Fruit fly (Drosophila melanogaster) whole organism, embryonic: ENCODE measurements around the gene RPA3.

ENCODE experiments used
- Ada2b ChIP-seq: fragments of 200-800 bp; sonication (Bioruptor generic); IDR thresholded peaks from 2 replicates; pipeline ENCODE4 v1.3.6; 2022; ENCODE audit warnings: missing biosample characterization, missing genetic modification characterization
- B-H1 ChIP-seq: fragments of 200-800 bp; sonication (Bioruptor generic); IDR thresholded peaks from 3 replicates; pipeline ENCODE4 v1.3.6; 2022; ENCODE audit warnings: missing biosample characterization, missing genetic modification characterization
- B-H2 ChIP-seq: fragments of 200-800 bp; sonication (Bioruptor generic); optimal IDR thresholded peaks from 2 replicates; lab custom pipeline; 2018; ENCODE audit warnings: missing biosample characterization, mild to moderate bottlenecking, missing genetic modification characterization
- CG10209 ChIP-seq: fragments of 200-800 bp; sonication (Bioruptor generic); optimal IDR thresholded peaks from 3 replicates; lab custom pipeline; 2017; ENCODE audit warnings: missing biosample characterization, mild to moderate bottlenecking, missing genetic modification characterization, missing genetic modification reagents
- CG10321 ChIP-seq: fragments of 200-800 bp; sonication (Bioruptor generic); IDR thresholded peaks from 2 replicates; pipeline ENCODE4 v1.3.6; 2022; ENCODE audit warnings: missing biosample characterization, missing genetic modification characterization
- CG10543 ChIP-seq: fragments of 200-800 bp; sonication (Bioruptor generic); optimal IDR thresholded peaks from 3 replicates; lab custom pipeline; 2017; ENCODE audit warnings: missing biosample characterization, mild to moderate bottlenecking, missing genetic modification characterization, moderate library complexity
- CG11398 ChIP-seq: fragments of 200-800 bp; sonication (Bioruptor generic); optimal IDR thresholded peaks from 2 replicates; lab custom pipeline; 2016; ENCODE audit warnings: missing biosample characterization, missing genetic modification characterization
- CG12299 ChIP-seq: fragments of 200-800 bp; sonication (Bioruptor generic); optimal IDR thresholded peaks from 2 replicates; lab custom pipeline; 2018; ENCODE audit warnings: missing biosample characterization, mild to moderate bottlenecking, missing genetic modification characterization
- CG14014 ChIP-seq: fragments of 200-800 bp; sonication (Bioruptor generic); IDR thresholded peaks from 2 replicates; pipeline ENCODE4 v1.3.6; 2022; ENCODE audit warnings: missing biosample characterization, missing genetic modification characterization
- CG1529 ChIP-seq: fragments of 200-800 bp; sonication (Bioruptor generic); optimal IDR thresholded peaks from 3 replicates; lab custom pipeline; 2018; ENCODE audit warnings: missing biosample characterization, missing genetic modification characterization
- CG15514 ChIP-seq: fragments of 200-800 bp; sonication (Bioruptor generic); optimal IDR thresholded peaks from 3 replicates; lab custom pipeline; 2017; ENCODE audit warnings: missing biosample characterization, missing genetic modification characterization, mild to moderate bottlenecking, moderate library complexity, missing genetic modification reagents
- CG18764 ChIP-seq: fragments of 200-800 bp; sonication (Bioruptor generic); optimal IDR thresholded peaks from 3 replicates; lab custom pipeline; 2016; ENCODE audit warnings: missing biosample characterization, missing genetic modification characterization
- CG2129 ChIP-seq: fragments of 200-800 bp; sonication (Bioruptor generic); IDR thresholded peaks from 2 replicates; pipeline ENCODE4 v1.3.6; 2022; ENCODE audit warnings: missing biosample characterization, missing genetic modification characterization; ENCODE audit not compliant: partially characterized antibody
- CG2875 ChIP-seq: fragments of 200-800 bp; sonication (Bioruptor generic); optimal IDR thresholded peaks from 2 replicates; lab custom pipeline; 2017; ENCODE audit warnings: missing biosample characterization, mild to moderate bottlenecking, missing genetic modification characterization, missing genetic modification reagents
- CG3281 ChIP-seq: fragments of 200-800 bp; sonication (Bioruptor generic); optimal IDR thresholded peaks from 3 replicates; lab custom pipeline; 2017; ENCODE audit warnings: missing biosample characterization, mild to moderate bottlenecking, missing genetic modification characterization
- CG3726 ChIP-seq: fragments of 200-800 bp; sonication (Bioruptor generic); IDR thresholded peaks from 3 replicates; pipeline ENCODE4, ENCODE4 v1.3.6; 2022; ENCODE audit warnings: missing biosample characterization, missing genetic modification characterization
- CG42726 ChIP-seq: fragments of 200-800 bp; sonication (Bioruptor generic); IDR thresholded peaks from 2 replicates; pipeline ENCODE4 v1.3.6; 2022; ENCODE audit warnings: missing biosample characterization, missing genetic modification characterization; ENCODE audit not compliant: partially characterized antibody
- CG4360 ChIP-seq: fragments of 200-800 bp; sonication (Bioruptor generic); IDR thresholded peaks from 2 replicates; pipeline ENCODE4 v1.3.6; 2022; ENCODE audit warnings: missing biosample characterization, missing genetic modification characterization
- CG4707 ChIP-seq: fragments of 200-800 bp; sonication (Bioruptor generic); optimal IDR thresholded peaks from 2 replicates; lab custom pipeline; 2018; ENCODE audit warnings: missing biosample characterization, mild to moderate bottlenecking, missing genetic modification characterization, moderate library complexity
- CG6654 ChIP-seq: fragments of 200-800 bp; sonication (Bioruptor generic); optimal IDR thresholded peaks from 2 replicates; lab custom pipeline; 2017; ENCODE audit warnings: missing biosample characterization, mild to moderate bottlenecking, missing genetic modification characterization
- CG6689 ChIP-seq: fragments of 200-800 bp; sonication (Bioruptor generic); IDR thresholded peaks from 2 replicates; pipeline ENCODE4 v1.3.6; 2022; ENCODE audit warnings: missing biosample characterization, missing genetic modification characterization
- CG7928 ChIP-seq: fragments of 200-800 bp; sonication (Bioruptor generic); optimal IDR thresholded peaks from 2 replicates; lab custom pipeline; 2017; ENCODE audit warnings: missing biosample characterization, mild to moderate bottlenecking, missing genetic modification characterization
- CG9797 ChIP-seq: fragments of 200-800 bp; sonication (Bioruptor generic); optimal IDR thresholded peaks from 3 replicates; lab custom pipeline; 2018; ENCODE audit warnings: missing biosample characterization, mild to moderate bottlenecking, missing genetic modification characterization
- Dp ChIP-seq: fragments of 200-800 bp; sonication (Bioruptor generic); optimal IDR thresholded peaks from 2 replicates; lab custom pipeline; 2018; ENCODE audit warnings: missing biosample characterization, mild to moderate bottlenecking, missing genetic modification characterization, moderate library complexity
- Gsc ChIP-seq: fragments of 200-800 bp; sonication (Bioruptor generic); IDR thresholded peaks from 2 replicates; pipeline ENCODE4 v1.3.6; 2022; ENCODE audit warnings: missing biosample characterization, missing genetic modification characterization
- Hsf ChIP-seq: fragments of 200-800 bp; sonication (Bioruptor generic); optimal IDR thresholded peaks from 3 replicates; lab custom pipeline; 2016; ENCODE audit warnings: missing biosample characterization, missing genetic modification characterization
- Poxn ChIP-seq: fragments of 200-800 bp; sonication (Bioruptor generic); IDR thresholded peaks from 2 replicates; pipeline ENCODE4 v1.3.6; 2022; ENCODE audit warnings: missing biosample characterization, missing genetic modification characterization
- Ptx1 ChIP-seq: fragments of 200-800 bp; sonication (Bioruptor generic); IDR thresholded peaks from 2 replicates; pipeline ENCODE4 v1.3.6; 2022; ENCODE audit warnings: missing biosample characterization, missing genetic modification characterization
- Rfx ChIP-seq: fragments of 200-800 bp; sonication (Bioruptor generic); IDR thresholded peaks from 2 replicates; pipeline ENCODE4 v1.3.6; 2022; ENCODE audit warnings: missing biosample characterization, missing genetic modification characterization
- bab2 ChIP-seq: fragments of 200-800 bp; sonication (Bioruptor generic); optimal IDR thresholded peaks from 2 replicates; lab custom pipeline; 2016; ENCODE audit warnings: missing biosample characterization, missing genetic modification characterization
- cad ChIP-seq: fragments of >200 bp; optimal IDR thresholded peaks from 2 replicates; lab custom pipeline; 2017; ENCODE audit warnings: missing biosample characterization, missing genetic modification characterization
- cg ChIP-seq: fragments of 200-800 bp; sonication (Bioruptor generic); optimal IDR thresholded peaks from 3 replicates; lab custom pipeline; 2019; ENCODE audit warnings: missing biosample characterization, mild to moderate bottlenecking, missing genetic modification characterization, moderate library complexity
- chm ChIP-seq: fragments of 200-800 bp; sonication (Bioruptor generic); IDR thresholded peaks from 2 replicates; pipeline ENCODE4 v1.3.6; 2022; ENCODE audit warnings: missing biosample characterization, missing genetic modification characterization
- chn ChIP-seq: fragments of 200-800 bp; sonication (Bioruptor generic); optimal IDR thresholded peaks from 2 replicates; lab custom pipeline; 2016; ENCODE audit warnings: missing biosample characterization, missing genetic modification characterization
- disco-r ChIP-seq: fragments of 200-800 bp; sonication (Bioruptor generic); optimal IDR thresholded peaks from 2 replicates; lab custom pipeline; 2016; ENCODE audit warnings: missing biosample characterization, missing genetic modification characterization
- fd102C ChIP-seq: fragments of 200-800 bp; sonication (Bioruptor generic); optimal IDR thresholded peaks from 2 replicates; lab custom pipeline; 2018; ENCODE audit warnings: missing biosample characterization, mild to moderate bottlenecking, missing genetic modification characterization, moderate library complexity
- gt ChIP-seq: fragments of 200-800 bp; sonication (Bioruptor generic); IDR thresholded peaks from 2 replicates; pipeline ENCODE4 v1.3.6; 2022; ENCODE audit warnings: missing biosample characterization, missing genetic modification characterization
- h ChIP-seq: fragments of >200 bp; optimal IDR thresholded peaks from 2 replicates; lab custom pipeline; 2017
- ham ChIP-seq: fragments of 200-800 bp; sonication (Bioruptor generic); IDR thresholded peaks from 2 replicates; pipeline ENCODE4 v1.3.6; 2022; ENCODE audit warnings: missing biosample characterization, missing genetic modification characterization
- jing ChIP-seq: fragments of 200-800 bp; sonication (Bioruptor generic); optimal IDR thresholded peaks from 2 replicates; lab custom pipeline; 2018; ENCODE audit warnings: missing biosample characterization, mild to moderate bottlenecking, missing genetic modification characterization
- jumu ChIP-seq: fragments of 200-800 bp; sonication (Bioruptor generic); optimal IDR thresholded peaks from 3 replicates; lab custom pipeline; 2016; ENCODE audit warnings: missing biosample characterization, missing genetic modification characterization
- knrl ChIP-seq: fragments of 200-800 bp; sonication (Bioruptor generic); IDR thresholded peaks from 3 replicates; pipeline ENCODE4 v1.3.6; 2022; ENCODE audit warnings: missing biosample characterization, missing genetic modification characterization; ENCODE audit not compliant: partially characterized antibody
- mld ChIP-seq: fragments of 200-800 bp; sonication (Bioruptor generic); IDR thresholded peaks from 3 replicates; pipeline ENCODE4 v1.3.6; 2022; ENCODE audit warnings: missing biosample characterization, missing genetic modification characterization; ENCODE audit not compliant: partially characterized antibody
- pan ChIP-seq, 4 experiments: fragments of >200 bp in 3 of 4; fragments of 200-800 bp in 1 of 4; sonication (Bioruptor generic) in 1 of 4; optimal IDR thresholded peaks in 3 of 4; IDR thresholded peaks in 1 of 4; 2 replicates each; pipeline versions ENCODE4 v1.3.6 to Lab custom; 2017 to 2022; ENCODE audit warnings: missing biosample characterization in 2 of 4, missing genetic modification characterization in 2 of 4, mixed read lengths in 1 of 4
- phol ChIP-seq: fragments of 200-800 bp; sonication (Bioruptor generic); optimal IDR thresholded peaks from 3 replicates; lab custom pipeline; 2018; ENCODE audit warnings: missing biosample characterization, mild to moderate bottlenecking, missing genetic modification characterization, moderate library complexity
- so ChIP-seq: fragments of 200-800 bp; sonication (Bioruptor generic); IDR thresholded peaks from 3 replicates; pipeline ENCODE4 v1.3.6; 2022; ENCODE audit warnings: missing biosample characterization, missing genetic modification characterization
- tio ChIP-seq: fragments of 200-800 bp; sonication (Bioruptor generic); optimal IDR thresholded peaks from 2 replicates; lab custom pipeline; 2017; ENCODE audit warnings: missing biosample characterization, missing genetic modification characterization, inconsistent platforms
- ttk ChIP-seq: fragments of 200-800 bp; sonication (Bioruptor generic); IDR thresholded peaks from 2 replicates; pipeline ENCODE4 v2.1.2; 2022; ENCODE audit warnings: missing biosample characterization, missing genetic modification characterization
- yki ChIP-seq: fragments of >200 bp; optimal IDR thresholded peaks from 3 replicates; lab custom pipeline; 2018
- zf30C ChIP-seq: fragments of 200-800 bp; sonication (Bioruptor generic); optimal IDR thresholded peaks from 3 replicates; lab custom pipeline; 2018; ENCODE audit warnings: missing biosample characterization, mild to moderate bottlenecking, missing genetic modification characterization

RPA3 gene

DNA sequence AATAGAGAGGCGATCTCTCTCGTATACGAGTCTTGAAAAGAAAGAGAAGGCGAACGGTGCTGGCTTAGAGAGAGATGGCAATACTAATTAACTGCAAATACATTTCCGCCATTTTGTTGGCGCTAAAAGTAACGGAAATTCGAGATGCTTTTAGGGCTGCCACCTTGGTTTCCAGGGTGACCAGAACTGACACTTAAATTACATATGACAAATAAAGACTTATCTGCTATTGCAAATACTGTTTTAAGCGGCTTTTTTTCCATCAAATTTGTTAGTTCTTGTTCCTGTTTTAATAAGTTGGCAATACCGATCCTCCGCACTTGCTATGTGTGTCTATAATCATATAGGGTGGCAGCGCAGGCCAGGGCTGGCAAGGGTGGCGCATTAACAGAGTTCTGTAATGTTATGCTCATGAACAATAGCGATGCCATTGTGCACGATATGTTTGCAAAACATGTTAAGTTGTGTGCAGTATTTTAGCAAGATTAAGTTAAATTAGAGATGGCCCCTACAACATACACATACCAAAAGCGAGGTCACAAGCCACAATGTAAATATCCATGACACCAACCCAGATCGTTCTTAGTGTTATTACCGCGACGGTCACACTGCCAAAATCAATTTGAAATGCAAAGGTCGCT lies 35.3 kb downstream of the RPA3 start, which contains the start of gene nod (continued):
- no peak for TF ChIP-seq mld (GFP tag; lab: Robert Waterston, UW)
- TF ChIP-seq cg (GFP tag; lab: Kevin White, UChicago): no peak
- peak; percentile 99 for TF ChIP-seq phol (tag; lab: Kevin White, UChicago)
- TF ChIP-seq Hsf (GFP tag; lab: Kevin White, UChicago): peak; percentile 68
- TF ChIP-seq CG18764 (GFP tag; lab: Kevin White, UChicago): peak; percentile 15
- peak; percentile 74 for TF ChIP-seq jumu (GFP tag; lab: Kevin White, UChicago)
- TF ChIP-seq Gsc: no peak
- no peak for TF ChIP-seq Poxn (GFP tag; lab: Robert Waterston, UW)
- no peak for TF ChIP-seq CG1529 (GFP tag; lab: Kevin White, UChicago)
- peak; percentile 62; the same call in 1 of the 2 replicates for TF ChIP-seq CG14014 (GFP tag; lab: Robert Waterston, UW)
- no peak for TF ChIP-seq yki (lab: Kevin White, UChicago)
- 0 out of 2 replicates have a peak, but pooled peaks have one; percentile 32 for TF ChIP-seq CG42726 (GFP tag; lab: Robert Waterston, UW)
- TF ChIP-seq Rfx: peak; percentile 74
- no peak for TF ChIP-seq CG4360 (GFP tag; lab: Robert Waterston, UW)
- TF ChIP-seq Ada2b (GFP tag; lab: Robert Waterston, UW): 0 out of 2 replicates have a peak, but pooled peaks have one; percentile 42
- TF ChIP-seq CG2129 (GFP tag; lab: Robert Waterston, UW): peak; percentile 34; the same call in 1 of the 2 replicates
- TF ChIP-seq disco-r (GFP tag; lab: Kevin White, UChicago): no peak
- TF ChIP-seq CG7928 (GFP tag; lab: Kevin White, UChicago): peak; percentile 94
- no peak for TF ChIP-seq tio
- peak; percentile 28 for TF ChIP-seq CG11398 (GFP tag; lab: Kevin White, UChicago)
- TF ChIP-seq CG9797 (GFP tag; lab: Kevin White, UChicago): peak; percentile 93
- peak; percentile 49 for TF ChIP-seq ttk (GFP tag; lab: Robert Waterston, UW)
- peak; percentile 6 for TF ChIP-seq CG4707
- TF ChIP-seq cad: no peak
- TF ChIP-seq CG2875 (GFP tag; lab: Kevin White, UChicago): peak; percentile 40
- TF ChIP-seq CG10209 (GFP tag; lab: Kevin White, UChicago): peak; percentile 46
- TF ChIP-seq chn (GFP tag; lab: Kevin White, UChicago): peak; percentile 54
- TF ChIP-seq fd102C (GFP tag; lab: Kevin White, UChicago): no peak
- TF ChIP-seq CG3726 (GFP tag; lab: Robert Waterston, UW): 0 out of 3 replicates have a peak, but pooled peaks have one; percentile 48
- TF ChIP-seq B-H1 (GFP tag; lab: Robert Waterston, UW): 0 out of 3 replicates have a peak, but pooled peaks have one; percentile 18
- peak; percentile 58 for TF ChIP-seq Ptx1 (GFP tag; lab: Robert Waterston, UW)
- peak; percentile 51 for TF ChIP-seq CG3281 (GFP tag; lab: Kevin White, UChicago)
- TF ChIP-seq jing (GFP tag; lab: Kevin White, UChicago): no peak
- TF ChIP-seq CG15514 (GFP tag; lab: Kevin White, UChicago): peak; percentile 79
- TF ChIP-seq Dp (GFP tag; lab: Kevin White, UChicago): peak; percentile 82
- no peak for TF ChIP-seq zf30C (GFP tag; lab: Kevin White, UChicago)
- no peak for TF ChIP-seq pan (optimal IDR thresholded peaks at IDR 0.05; lab: Kevin White, UChicago)
- TF ChIP-seq pan (GFP tag; optimal IDR thresholded peaks at IDR 0.05 in 1 of 2, IDR thresholded peaks at IDR 0.05 in 1 of 2): peak in 1 of 2 experiments; percentile 55
- peak; percentile 47; the same call in 1 of the 2 replicates for TF ChIP-seq CG6689 (GFP tag; lab: Robert Waterston, UW)
- TF ChIP-seq B-H2: peak; percentile 63
- no peak for TF ChIP-seq chm (GFP tag; lab: Robert Waterston, UW)
- TF ChIP-seq CG10321 (GFP tag; lab: Robert Waterston, UW): peak; percentile 78
- no peak for TF ChIP-seq CG6654
- peak; percentile 65 for TF ChIP-seq bab2 (GFP tag; lab: Kevin White, UChicago)
- TF ChIP-seq h: no peak
- no peak for TF ChIP-seq gt (GFP tag; lab: Robert Waterston, UW)
- TF ChIP-seq CG12299: no peak
- TF ChIP-seq so (GFP tag; lab: Robert Waterston, UW): 0 out of 3 replicates have a peak, but pooled peaks have one; percentile 29
- peak; percentile 49 for TF ChIP-seq CG10543 (GFP tag; lab: Kevin White, UChicago)
- TF ChIP-seq ham (GFP tag; lab: Robert Waterston, UW): no peak
- peak; percentile 68 for TF ChIP-seq knrl (GFP tag; lab: Robert Waterston, UW)
